Worm (Caenorhabditis elegans): Measurements from ENCODE around the gene tsp-9.

- TF ChIP-seq W03F9.2 (tag; optimal IDR thresholded peaks at IDR 0.05) (no peak), him-1 (tag; optimal IDR thresholded peaks at IDR 0.05) (no peak), dao-5 (tag; optimal IDR thresholded peaks at IDR 0.05) (no peak)
Observed at ce11 chrX:1216833-1217232, 29.0 kb upstream of the tsp-9 start.
